Fruit fly (Drosophila melanogaster) whole organism, embryonic: ENCODE data around the gene CG11843.
A peak's percentile ranks its signal among the peaks of the same experiment; 100 is the strongest.

Experiments used
- Adf1 ChIP-seq: fragments of 200-800 bp; sonication (Bioruptor generic); IDR thresholded peaks from 2 replicates; pipeline ENCODE4 v1.3.6; 2022; ENCODE audit warnings: missing biosample characterization, missing genetic modification characterization
- Atf6 ChIP-seq: fragments of 200-800 bp; sonication (Bioruptor generic); IDR thresholded peaks from 2 replicates; pipeline ENCODE4 v1.3.6; 2022; ENCODE audit warnings: missing biosample characterization, missing genetic modification characterization
- CG10209 ChIP-seq: fragments of 200-800 bp; sonication (Bioruptor generic); optimal IDR thresholded peaks from 3 replicates; lab custom pipeline; 2017; ENCODE audit warnings: missing biosample characterization, mild to moderate bottlenecking, missing genetic modification characterization, missing genetic modification reagents
- CG10959 ChIP-seq: fragments of 200-800 bp; sonication (Bioruptor generic); IDR thresholded peaks from 2 replicates; pipeline ENCODE4 v1.3.6; 2022; ENCODE audit warnings: missing biosample characterization, missing genetic modification characterization
- CG11695 ChIP-seq: fragments of 200-800 bp; sonication (Bioruptor generic); IDR thresholded peaks from 3 replicates; pipeline ENCODE4 v1.3.6; 2022; ENCODE audit warnings: missing biosample characterization, missing genetic modification characterization
- CG14667 ChIP-seq: fragments of 200-800 bp; sonication (Bioruptor generic); IDR thresholded peaks from 2 replicates; pipeline ENCODE4 v1.3.6; 2022; ENCODE audit warnings: missing biosample characterization, missing genetic modification characterization
- CG15073 ChIP-seq: fragments of 200-800 bp; sonication (Bioruptor generic); optimal IDR thresholded peaks from 2 replicates; lab custom pipeline; 2016; ENCODE audit warnings: missing biosample characterization, missing genetic modification characterization
- CG15696 ChIP-seq: fragments of 200-800 bp; sonication (Bioruptor generic); optimal IDR thresholded peaks from 2 replicates; lab custom pipeline; 2019; ENCODE audit warnings: missing biosample characterization, mild to moderate bottlenecking, missing genetic modification characterization, moderate library complexity
- CG17328 ChIP-seq: fragments of 200-800 bp; sonication (Bioruptor generic); IDR thresholded peaks from 2 replicates; pipeline ENCODE4 v1.3.6; 2022; ENCODE audit warnings: missing biosample characterization, missing genetic modification characterization
- CG31388 ChIP-seq: fragments of 200-800 bp; sonication (Bioruptor generic); optimal IDR thresholded peaks from 2 replicates; lab custom pipeline; 2016; ENCODE audit warnings: missing biosample characterization, missing genetic modification characterization
- CG3163 ChIP-seq: fragments of 200-800 bp; sonication (Bioruptor generic); optimal IDR thresholded peaks from 3 replicates; lab custom pipeline; 2016; ENCODE audit warnings: missing biosample characterization, missing genetic modification characterization
- CG33557 ChIP-seq: fragments of 200-800 bp; sonication (Bioruptor generic); optimal IDR thresholded peaks from 2 replicates; lab custom pipeline; 2019; ENCODE audit warnings: missing biosample characterization, mild to moderate bottlenecking, missing genetic modification characterization, moderate library complexity
- CG4360 ChIP-seq: fragments of 200-800 bp; sonication (Bioruptor generic); IDR thresholded peaks from 2 replicates; pipeline ENCODE4 v1.3.6; 2022; ENCODE audit warnings: missing biosample characterization, missing genetic modification characterization
- CG6854 ChIP-seq: fragments of 200-800 bp; sonication (Bioruptor generic); optimal IDR thresholded peaks from 3 replicates; lab custom pipeline; 2017; ENCODE audit warnings: missing biosample characterization, mild to moderate bottlenecking, missing genetic modification characterization
- CG8281 ChIP-seq: fragments of 200-800 bp; sonication (Bioruptor generic); optimal IDR thresholded peaks from 2 replicates; lab custom pipeline; 2018; ENCODE audit warnings: missing biosample characterization, mild to moderate bottlenecking, missing genetic modification characterization, moderate library complexity
- CG9437 ChIP-seq: fragments of 200-800 bp; sonication (Bioruptor generic); optimal IDR thresholded peaks from 2 replicates; lab custom pipeline; 2018; ENCODE audit warnings: missing biosample characterization, mild to moderate bottlenecking, missing genetic modification characterization
- CG9727 ChIP-seq: fragments of 200-800 bp; sonication (Bioruptor generic); optimal IDR thresholded peaks from 3 replicates; lab custom pipeline; 2017; ENCODE audit warnings: missing biosample characterization, mild to moderate bottlenecking, missing genetic modification characterization
- CG9817 ChIP-seq: fragments of 200-800 bp; sonication (Bioruptor generic); optimal IDR thresholded peaks from 2 replicates; lab custom pipeline; 2018; ENCODE audit warnings: missing biosample characterization, mild to moderate bottlenecking, missing genetic modification characterization, moderate library complexity
- D ChIP-seq, 2 experiments: fragments of 200-800 bp in 1 of 2; fragments of >200 bp in 1 of 2; sonication (Bioruptor generic) in 1 of 2; optimal IDR thresholded peaks; 2 replicates in 1 of 2; 3 replicates in 1 of 2; lab custom pipeline; 2017; ENCODE audit warnings: mild to moderate bottlenecking in 1 of 2, missing biosample characterization in 1 of 2, missing genetic modification characterization in 1 of 2, missing genetic modification reagents in 1 of 2
- Deaf1 ChIP-seq: fragments of 200-800 bp; optimal IDR thresholded peaks from 3 replicates; lab custom pipeline; 2019; ENCODE audit warnings: missing biosample characterization, mild to moderate bottlenecking, missing genetic modification characterization, moderate library complexity
- E2f1 ChIP-seq: fragments of 200-800 bp; sonication (Bioruptor generic); IDR thresholded peaks from 2 replicates; pipeline ENCODE4 v1.3.6; 2022; ENCODE audit warnings: missing biosample characterization, missing genetic modification characterization
- MTF-1 ChIP-seq: fragments of 200-800 bp; sonication (Bioruptor generic); optimal IDR thresholded peaks from 2 replicates; lab custom pipeline; 2018; ENCODE audit warnings: missing biosample characterization, mild to moderate bottlenecking, missing genetic modification characterization, borderline replicate concordance
- NC2α ChIP-seq: fragments of 200-800 bp; sonication (Bioruptor generic); optimal IDR thresholded peaks from 2 replicates; lab custom pipeline; 2016; ENCODE audit warnings: missing biosample characterization, missing genetic modification characterization
- Side ChIP-seq: fragments of 200-800 bp; sonication (Bioruptor generic); optimal IDR thresholded peaks from 2 replicates; lab custom pipeline; 2016; ENCODE audit warnings: missing biosample characterization, missing genetic modification characterization
- ac ChIP-seq: fragments of 200-800 bp; sonication (Bioruptor generic); optimal IDR thresholded peaks from 3 replicates; lab custom pipeline; 2017; ENCODE audit warnings: missing biosample characterization, mild to moderate bottlenecking, missing genetic modification characterization
- ase ChIP-seq: fragments of 200-800 bp; sonication (Bioruptor generic); IDR thresholded peaks from 3 replicates; pipeline ENCODE4 v1.3.6; 2022; ENCODE audit warnings: missing biosample characterization, missing genetic modification characterization
- bsh ChIP-seq, 2 experiments: fragments of 200-800 bp; sonication (Bioruptor generic); optimal IDR thresholded peaks; 2 replicates each; lab custom pipeline; 2017 to 2018; ENCODE audit warnings: mild to moderate bottlenecking in 2 of 2, missing biosample characterization in 2 of 2, missing genetic modification characterization in 2 of 2, moderate library complexity in 1 of 2
- caup ChIP-seq: fragments of 200-800 bp; sonication (Bioruptor generic); optimal IDR thresholded peaks from 3 replicates; lab custom pipeline; 2017; ENCODE audit warnings: missing biosample characterization, mild to moderate bottlenecking, missing genetic modification characterization, moderate library complexity; ENCODE audit not compliant: severe bottlenecking
- chinmo ChIP-seq: fragments of 200-800 bp; sonication (Bioruptor generic); IDR thresholded peaks from 4 replicates; pipeline ENCODE4 v1.3.6; 2022; ENCODE audit warnings: missing biosample characterization, missing genetic modification characterization; ENCODE audit not compliant: partially characterized antibody
- emc ChIP-seq: fragments of 200-800 bp; sonication (Bioruptor generic); optimal IDR thresholded peaks from 2 replicates; lab custom pipeline; 2016; ENCODE audit warnings: missing biosample characterization, missing genetic modification characterization
- exex ChIP-seq: fragments of 200-800 bp; sonication (Bioruptor generic); optimal IDR thresholded peaks from 4 replicates; lab custom pipeline; 2018; ENCODE audit warnings: missing biosample characterization, mild to moderate bottlenecking, missing genetic modification characterization, moderate library complexity
- fu2 ChIP-seq: fragments of 200-800 bp; sonication (Bioruptor generic); optimal IDR thresholded peaks from 2 replicates; lab custom pipeline; 2016; ENCODE audit warnings: missing biosample characterization, missing genetic modification characterization
- grn ChIP-seq: fragments of 200-800 bp; sonication (Bioruptor generic); optimal IDR thresholded peaks from 3 replicates; lab custom pipeline; 2017; ENCODE audit warnings: missing biosample characterization, missing genetic modification characterization
- kah ChIP-seq: fragments of 200-800 bp; sonication (Bioruptor generic); optimal IDR thresholded peaks from 2 replicates; lab custom pipeline; 2018; ENCODE audit warnings: missing biosample characterization, mild to moderate bottlenecking, missing genetic modification characterization
- lola ChIP-seq, 3 experiments: fragments of >200 bp in 2 of 3; fragments of 200-800 bp in 1 of 3; sonication (Bioruptor generic) in 1 of 3; optimal IDR thresholded peaks; 2 replicates each; lab custom pipeline; 2017 to 2019; ENCODE audit warnings: missing biosample characterization in 3 of 3, missing genetic modification characterization in 3 of 3, mild to moderate bottlenecking in 1 of 3, moderate library complexity in 1 of 3
- luna ChIP-seq: fragments of 200-800 bp; sonication (Bioruptor generic); optimal IDR thresholded peaks from 2 replicates; lab custom pipeline; 2016; ENCODE audit warnings: missing biosample characterization, missing genetic modification characterization
- mam ChIP-seq: fragments of 200-800 bp; sonication (Bioruptor generic); optimal IDR thresholded peaks from 3 replicates; lab custom pipeline; 2016; ENCODE audit warnings: missing biosample characterization, missing genetic modification characterization
- pho ChIP-seq: fragments of 200-800 bp; sonication (Bioruptor generic); optimal IDR thresholded peaks from 2 replicates; lab custom pipeline; 2016; ENCODE audit warnings: missing biosample characterization, missing genetic modification characterization
- phol ChIP-seq: fragments of 200-800 bp; sonication (Bioruptor generic); optimal IDR thresholded peaks from 3 replicates; lab custom pipeline; 2018; ENCODE audit warnings: missing biosample characterization, mild to moderate bottlenecking, missing genetic modification characterization, moderate library complexity
- schlank ChIP-seq: fragments of 200-800 bp; sonication (Bioruptor generic); optimal IDR thresholded peaks from 2 replicates; lab custom pipeline; 2018; ENCODE audit warnings: missing biosample characterization, mild to moderate bottlenecking, missing genetic modification characterization
- sim ChIP-seq: fragments of 200-800 bp; sonication (Bioruptor generic); IDR thresholded peaks from 2 replicates; pipeline ENCODE4 v1.3.6; 2022; ENCODE audit warnings: missing biosample characterization, missing genetic modification characterization
- slp2 ChIP-seq: fragments of 200-800 bp; sonication (Bioruptor generic); optimal IDR thresholded peaks from 2 replicates; lab custom pipeline; 2016; ENCODE audit warnings: missing biosample characterization, missing genetic modification characterization
- so ChIP-seq: fragments of 200-800 bp; sonication (Bioruptor generic); IDR thresholded peaks from 3 replicates; pipeline ENCODE4 v1.3.6; 2022; ENCODE audit warnings: missing biosample characterization, missing genetic modification characterization
- ssp ChIP-seq: fragments of 200-800 bp; sonication (Bioruptor generic); IDR thresholded peaks from 2 replicates; pipeline ENCODE4 v1.3.6; 2022; ENCODE audit warnings: missing biosample characterization, missing genetic modification characterization
- tgo ChIP-seq: fragments of 200-800 bp; sonication (Bioruptor generic); IDR thresholded peaks from 3 replicates; pipeline ENCODE4 v1.3.6; 2022; ENCODE audit warnings: missing biosample characterization, missing genetic modification characterization
- tio ChIP-seq: fragments of 200-800 bp; sonication (Bioruptor generic); optimal IDR thresholded peaks from 2 replicates; lab custom pipeline; 2017; ENCODE audit warnings: missing biosample characterization, missing genetic modification characterization, inconsistent platforms
- tup ChIP-seq: fragments of 200-800 bp; sonication (Bioruptor generic); optimal IDR thresholded peaks from 2 replicates; lab custom pipeline; 2016; ENCODE audit warnings: missing biosample characterization, mild to moderate bottlenecking, missing genetic modification characterization, moderate library complexity
- unpg ChIP-seq: fragments of 200-800 bp; sonication (Bioruptor generic); optimal IDR thresholded peaks from 3 replicates; lab custom pipeline; 2018; ENCODE audit warnings: missing biosample characterization, mild to moderate bottlenecking, missing genetic modification characterization, moderate library complexity

The CG11843 gene

dm6 chr3R:29088938-29089661 is 35.0 kb downstream of the CG11843 start (continued):
- TF ChIP-seq ac (GFP tag; lab: Kevin White, UChicago) (no peak), CG14667 (GFP tag; lab: Robert Waterston, UW) (peak; percentile 47; the same call in 1 of the 2 replicates), CG9817 (peak; percentile 55), CG11695 (GFP tag; lab: Robert Waterston, UW) (peak; percentile 75; the same call in 2 of the 3 replicates), MTF-1 (peak; percentile 5), D (optimal IDR thresholded peaks at IDR 0.05; lab: Kevin White, UChicago) (no peak), D (GFP tag; optimal IDR thresholded peaks at IDR 0.05; lab: Kevin White, UChicago) (peak; percentile 82), fu2 (no peak)

- TF ChIP-seq slp2 (GFP tag; lab: Kevin White, UChicago) = no peak
- no peak for TF ChIP-seq CG3163 (GFP tag; lab: Kevin White, UChicago)
- no peak for TF ChIP-seq sim
- no peak for TF ChIP-seq Deaf1
- no peak for TF ChIP-seq CG17328 (GFP tag; lab: Robert Waterston, UW)
- no peak for TF ChIP-seq ac (GFP tag; lab: Kevin White, UChicago)
- TF ChIP-seq CG15073 (GFP tag; lab: Kevin White, UChicago) = no peak
- TF ChIP-seq CG15696 (tag; lab: Kevin White, UChicago) = peak; percentile 47
- peak; percentile 20 for TF ChIP-seq CG9727 (GFP tag; lab: Kevin White, UChicago)
- no peak for TF ChIP-seq tio (GFP tag; lab: Kevin White, UChicago)
- TF ChIP-seq pho = no peak
- no peak for TF ChIP-seq lola (GFP tag; optimal IDR thresholded peaks at IDR 0.05; lab: Kevin White, UChicago)
- TF ChIP-seq ssp = peak; percentile 27; the same call in 1 of the 2 replicates
- TF ChIP-seq CG4360 (GFP tag; lab: Robert Waterston, UW) = no peak
- no peak for TF ChIP-seq tup (GFP tag; lab: Kevin White, UChicago)
- peak; percentile 50 for TF ChIP-seq CG6854 (GFP tag; lab: Kevin White, UChicago)
- no peak for TF ChIP-seq ase
- no peak for TF ChIP-seq CG31388
- no peak for TF ChIP-seq so
- no peak for TF ChIP-seq CG10959 (GFP tag; lab: Robert Waterston, UW)
- TF ChIP-seq bsh (GFP tag; optimal IDR thresholded peaks at IDR 0.05; lab: Kevin White, UChicago) = no peak
- no peak for TF ChIP-seq CG8281 (tag; lab: Kevin White, UChicago)
- no peak for TF ChIP-seq CG10209
- TF ChIP-seq luna (GFP tag; lab: Kevin White, UChicago) = no peak
- TF ChIP-seq Atf6 (GFP tag; lab: Robert Waterston, UW) = no peak
- peak; percentile 65 for TF ChIP-seq phol
- TF ChIP-seq CG9437 = no peak
- TF ChIP-seq mam (GFP tag; lab: Kevin White, UChicago) = no peak
- TF ChIP-seq exex (tag; lab: Kevin White, UChicago) = no peak
- no peak for TF ChIP-seq chinmo (GFP tag; lab: Robert Waterston, UW)
- no peak for TF ChIP-seq unpg
- TF ChIP-seq emc (GFP tag; lab: Kevin White, UChicago) = no peak
- peak; percentile 36; the same call in 1 of the 2 replicates for TF ChIP-seq E2f1 (GFP tag; lab: Robert Waterston, UW)
- TF ChIP-seq MTF-1 = no peak
- TF ChIP-seq caup (GFP tag; lab: Kevin White, UChicago) = peak; percentile 29
- no peak for TF ChIP-seq kah (GFP tag; lab: Kevin White, UChicago)
- TF ChIP-seq Adf1 (GFP tag; lab: Robert Waterston, UW) = no peak
- TF ChIP-seq Side (GFP tag; lab: Kevin White, UChicago) = no peak
- TF ChIP-seq schlank (tag; lab: Kevin White, UChicago) = no peak
- TF ChIP-seq CG33557 = no peak
- peak; percentile 59; the same call in 2 of the 3 replicates for TF ChIP-seq tgo (GFP tag; lab: Robert Waterston, UW)
- TF ChIP-seq grn (GFP tag; lab: Kevin White, UChicago) = no peak
- no peak for TF ChIP-seq NC2α (GFP tag; lab: Kevin White, UChicago)
These were observed 35.5 kb downstream of the CG11843 start for dm6 chr3R:29089662-29090007.
